Worm (Caenorhabditis elegans): ENCODE results near the gene dpy-9.

DNA sequence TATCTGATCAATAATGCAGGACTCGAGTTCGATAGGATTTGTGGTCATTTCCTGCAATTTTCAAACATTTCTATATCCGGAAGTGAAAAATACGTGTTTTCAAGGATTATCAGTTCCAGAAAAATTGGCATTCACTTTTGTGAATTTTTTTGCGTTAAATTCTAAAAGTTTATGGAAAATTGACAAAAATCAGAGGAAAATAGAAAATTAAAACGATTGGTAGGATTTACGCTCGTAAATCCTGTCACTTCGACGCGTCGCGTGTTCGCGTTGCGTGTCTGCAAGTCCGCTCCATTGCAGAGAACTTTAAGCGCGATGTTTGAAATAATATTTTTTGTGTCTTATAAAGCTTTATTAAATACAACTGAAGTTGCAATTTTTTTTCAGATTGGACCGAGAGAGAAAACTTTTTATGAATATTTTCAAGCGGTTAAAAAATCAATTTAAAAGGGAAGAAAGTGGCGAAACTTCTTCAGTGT lies 3.6 kb downstream of the dpy-9 start, which contains the start of gene rcat-1:
- TF ChIP-seq pqm-1 (tag; optimal IDR thresholded peaks at IDR 0.05) (no peak), hlh-15 (tag; optimal IDR thresholded peaks at IDR 0.05) (no peak)

Data from whole organism, late embryonic.